Worm (Caenorhabditis elegans): Measurements from ENCODE around the gene F54F2.7.
A peak's percentile ranks its signal among the peaks of the same experiment; 100 is the strongest.

F54F2.7 gene

ce11 chrIII:8770243-8770642 lies 36.9 kb downstream of the F54F2.7 start:
- TF ChIP-seq ceh-34 (tag; optimal IDR thresholded peaks at IDR 0.05) = no peak
- no peak for TF ChIP-seq ets-4 (tag; optimal IDR thresholded peaks at IDR 0.05)
- no peak for TF ChIP-seq sox-2 (GFP tag; IDR thresholded peaks at IDR 0.05)

ce11 chrIII:8769253-8769652 lies 37.9 kb downstream of the F54F2.7 start, which contains the start of gene K02D10.1:
K02D10.1 (plus strand) TSS chrIII:8769536.
- TF ChIP-seq hlh-15 (tag; optimal IDR thresholded peaks at IDR 0.05) (no peak), tbx-7 (tag; optimal IDR thresholded peaks at IDR 0.05) (no peak), ztf-16 (tag; optimal IDR thresholded peaks at IDR 0.05) (no peak), unc-3 (GFP tag; conservative IDR thresholded peaks at IDR 0.05) (no peak), unc-3 (tag; optimal IDR thresholded peaks at IDR 0.05) (no peak), pax-1 (tag; optimal IDR thresholded peaks at IDR 0.05) (no peak), hlh-13 (GFP tag; optimal IDR thresholded peaks at IDR 0.05) (no peak), mec-3 (tag; optimal IDR thresholded peaks at IDR 0.05; ENCODE audit: borderline replicate concordance) (no peak)

ce11 chrIII:8767889-8768361 lies 39.2 kb downstream of the F54F2.7 start, which contains the start of gene mtss-1:
mtss-1 (plus strand) TSS chrIII:8768311.
- TF ChIP-seq ama-1 (optimal IDR thresholded peaks at IDR 0.05) = no peak
- TF ChIP-seq npax-4 (tag; optimal IDR thresholded peaks at IDR 0.05) = peak; percentile 67
- no peak for TF ChIP-seq dmd-4 (tag; optimal IDR thresholded peaks at IDR 0.05; ENCODE audit: borderline replicate concordance)
- peak; percentile 36 for TF ChIP-seq ceh-48 (tag; optimal IDR thresholded peaks at IDR 0.05)
- no peak for TF ChIP-seq elt-4 (tag; optimal IDR thresholded peaks at IDR 0.05)
- TF ChIP-seq C08G9.2 (tag; optimal IDR thresholded peaks at IDR 0.05) = peak; percentile 64
- TF ChIP-seq ceh-31 (tag; optimal IDR thresholded peaks at IDR 0.05) = peak; percentile 77
- TF ChIP-seq ceh-22 (tag; optimal IDR thresholded peaks at IDR 0.05) = no peak
- TF ChIP-seq ztf-16 (tag; optimal IDR thresholded peaks at IDR 0.05) = peak; percentile 79
- peak; percentile 63 for TF ChIP-seq rnt-1 (tag; optimal IDR thresholded peaks at IDR 0.05)
- TF ChIP-seq ceh-18 (tag; optimal IDR thresholded peaks at IDR 0.05) = peak; percentile 24
- TF ChIP-seq Y22D7AL.16 (tag; optimal IDR thresholded peaks at IDR 0.05) = peak; percentile 52
- TF ChIP-seq sox-4 (tag; optimal IDR thresholded peaks at IDR 0.05) = peak; percentile 81
- peak; percentile 56 for TF ChIP-seq ceh-24 (tag; optimal IDR thresholded peaks at IDR 0.05)
- no peak for TF ChIP-seq unc-55 (GFP tag; optimal IDR thresholded peaks at IDR 0.05)
- TF ChIP-seq unc-42 (tag; optimal IDR thresholded peaks at IDR 0.05) = peak; percentile 13
- TF ChIP-seq sox-2 (GFP tag; IDR thresholded peaks at IDR 0.05) = peak; percentile 17; the same call in 1 of the 2 replicates
- peak; percentile 74 for TF ChIP-seq pha-2 (tag; optimal IDR thresholded peaks at IDR 0.05)
- TF ChIP-seq mec-3 (tag; optimal IDR thresholded peaks at IDR 0.05; ENCODE audit: borderline replicate concordance) = no peak
- TF ChIP-seq hlh-13 (GFP tag; optimal IDR thresholded peaks at IDR 0.05) = peak; percentile 42
- TF ChIP-seq nhr-11 (tag; optimal IDR thresholded peaks at IDR 0.05) = no peak
- no peak for TF ChIP-seq ceh-45 (GFP tag; IDR thresholded peaks at IDR 0.05)
- peak; percentile 59 for TF ChIP-seq hlh-8 (tag; optimal IDR thresholded peaks at IDR 0.05)
- TF ChIP-seq ceh-9 (tag; optimal IDR thresholded peaks at IDR 0.05) = no peak
- peak; percentile 1 for TF ChIP-seq ets-4 (tag; optimal IDR thresholded peaks at IDR 0.05)
- TF ChIP-seq F13H6.1 (tag; optimal IDR thresholded peaks at IDR 0.05) = peak; percentile 57
- peak; percentile 85 for TF ChIP-seq ahr-1 (tag; optimal IDR thresholded peaks at IDR 0.05)
- no peak for TF ChIP-seq ceh-30 (tag; optimal IDR thresholded peaks at IDR 0.05)
- TF ChIP-seq pax-1 (tag; optimal IDR thresholded peaks at IDR 0.05) = no peak
- TF ChIP-seq madf-2 (tag; optimal IDR thresholded peaks at IDR 0.05) = peak; percentile 64
- peak; percentile 70 for TF ChIP-seq gmeb-2 (tag; optimal IDR thresholded peaks at IDR 0.05)
- peak; percentile 77 for TF ChIP-seq odd-2 (tag; optimal IDR thresholded peaks at IDR 0.05)
- TF ChIP-seq nhr-232 (tag; optimal IDR thresholded peaks at IDR 0.05) = peak; percentile 53
- no peak for TF ChIP-seq pros-1 (tag; optimal IDR thresholded peaks at IDR 0.05)
- peak; percentile 76 for TF ChIP-seq unc-86 (tag; optimal IDR thresholded peaks at IDR 0.05)
- TF ChIP-seq ceh-14 (tag; optimal IDR thresholded peaks at IDR 0.05) = peak; percentile 85
- peak; percentile 89 for TF ChIP-seq ttx-3 (tag; optimal IDR thresholded peaks at IDR 0.05)
- peak; percentile 92 for TF ChIP-seq elt-2 (tag; optimal IDR thresholded peaks at IDR 0.05)
- TF ChIP-seq tbx-7 (tag; optimal IDR thresholded peaks at IDR 0.05) = peak; percentile 31
- TF ChIP-seq K09A11.1 (tag; optimal IDR thresholded peaks at IDR 0.05; ENCODE audit: insufficient read depth) = peak; percentile 77
- TF ChIP-seq lin-11 (tag; optimal IDR thresholded peaks at IDR 0.05) = peak; percentile 62
- peak; percentile 67 for TF ChIP-seq ceh-6 (GFP tag; optimal IDR thresholded peaks at IDR 0.05)
- no peak for TF ChIP-seq dve-1 (tag; optimal IDR thresholded peaks at IDR 0.05)
- peak; percentile 64 for TF ChIP-seq ref-2 (tag; optimal IDR thresholded peaks at IDR 0.05)
- TF ChIP-seq C38D4.7 (GFP tag; optimal IDR thresholded peaks at IDR 0.05) = peak; percentile 71
